Worm (Caenorhabditis elegans): ENCODE data around the gene ser-1.

Gene ser-1

ce11 chrX:16617427-16618128 is 38.0 kb downstream of the ser-1 start (continued):
- TF ChIP-seq tbx-9 (tag; optimal IDR thresholded peaks at IDR 0.05; ENCODE audit: borderline replicate concordance) (no peak), rpc-1 (optimal IDR thresholded peaks at IDR 0.05) (peak; percentile 52), rpc-1 (tag; optimal IDR thresholded peaks at IDR 0.05) (peak; percentile 90), cebp-1 (GFP tag; IDR thresholded peaks at IDR 0.05) (no peak), cebp-1 (tag; optimal IDR thresholded peaks at IDR 0.05) (no peak), nfyb-1 (GFP tag; IDR thresholded peaks at IDR 0.05) (no peak), cebp-2 (GFP tag; IDR thresholded peaks at IDR 0.05) (no peak), Y79H2A.3 (GFP tag; conservative IDR thresholded peaks at IDR 0.05) (no peak), T07F8.4 (tag; optimal IDR thresholded peaks at IDR 0.05) (no peak), fkh-3 (tag; optimal IDR thresholded peaks at IDR 0.05) (no peak), egl-18 (GFP tag; IDR thresholded peaks at IDR 0.05) (no peak), lin-35 (GFP tag; optimal IDR thresholded peaks at IDR 0.05) (no peak), F39B2.1 (GFP tag; IDR thresholded peaks at IDR 0.05) (no peak), ceh-100 (GFP tag; IDR thresholded peaks at IDR 0.05) (no peak), nhr-90 (tag; optimal IDR thresholded peaks at IDR 0.05) (peak; percentile 25), K12H6.12 (tag; optimal IDR thresholded peaks at IDR 0.05) (no peak), let-607 (tag; optimal IDR thresholded peaks at IDR 0.05) (no peak), F33H1.4 (GFP tag; IDR thresholded peaks at IDR 0.05) (no peak), xnd-1 (tag; optimal IDR thresholded peaks at IDR 0.05) (no peak), Y67H2A.10 (GFP tag; conservative IDR thresholded peaks at IDR 0.05) (no peak), mxl-1 (tag; optimal IDR thresholded peaks at IDR 0.05) (no peak), madf-3 (GFP tag; IDR thresholded peaks at IDR 0.05) (no peak), B0261.1 (tag; optimal IDR thresholded peaks at IDR 0.05) (no peak), egl-44 (GFP tag; IDR thresholded peaks at IDR 0.05) (no peak), ets-4 (GFP tag; optimal IDR thresholded peaks at IDR 0.05) (no peak), tbp1 (GFP tag; optimal IDR thresholded peaks at IDR 0.05) (peak; percentile 83), lin-40 (tag; optimal IDR thresholded peaks at IDR 0.05) (no peak), ama-1 (optimal IDR thresholded peaks at IDR 0.05) (no peak), ama-1 (GFP tag; optimal IDR thresholded peaks at IDR 0.05) (peak in 1 of 2 experiments; percentile 40), F57C9.4 (tag; optimal IDR thresholded peaks at IDR 0.05) (no peak), C17E4.6 (GFP tag; IDR thresholded peaks at IDR 0.05) (no peak), F57A8.1 (GFP tag; optimal IDR thresholded peaks at IDR 0.05) (no peak), F23B12.7 (tag; optimal IDR thresholded peaks at IDR 0.05; ENCODE audit: insufficient read depth) (no peak), tlf-1 (GFP tag; optimal IDR thresholded peaks at IDR 0.05) (no peak), ztf-26 (tag; optimal IDR thresholded peaks at IDR 0.05) (no peak), lsl-1 (GFP tag; optimal IDR thresholded peaks at IDR 0.05) (no peak), nhr-120 (GFP tag; IDR thresholded peaks at IDR 0.05) (no peak), attf-6 (GFP tag; IDR thresholded peaks at IDR 0.05) (no peak), let-526 (GFP tag; IDR thresholded peaks at IDR 0.05) (no peak), pha-4 (tag; optimal IDR thresholded peaks at IDR 0.05) (no peak), hlh-12 (tag; optimal IDR thresholded peaks at IDR 0.05) (no peak), madf-6 (GFP tag; IDR thresholded peaks at IDR 0.05) (peak; percentile 23; the same call in 1 of the 2 replicates), gei-17 (GFP tag; optimal IDR thresholded peaks at IDR 0.05) (no peak), D2030.7 (GFP tag; IDR thresholded peaks at IDR 0.05) (0 out of 2 replicates have a peak, but pooled peaks have one; percentile 11), lin-26 (GFP tag; IDR thresholded peaks at IDR 0.05) (peak; percentile 87), snpc-4 (GFP tag; optimal IDR thresholded peaks at IDR 0.05) (no peak), snpc-4 (tag; optimal IDR thresholded peaks at IDR 0.05) (peak in 2 of 4 experiments; percentile 0 to 45), F22D6.2 (tag; optimal IDR thresholded peaks at IDR 0.05) (no peak), dox-1 (GFP tag; IDR thresholded peaks at IDR 0.05) (0 out of 2 replicates have a peak, but pooled peaks have one; percentile 5)

All from whole organism, young adult.